Fruit fly (Drosophila melanogaster) Kc167 (cell line): Measurements from ENCODE around the gene Pura.

ENCODE experiments used
- Myc ChIP-seq: fragments of >200 bp; optimal IDR thresholded peaks from 2 replicates; lab custom pipeline; 2017; ENCODE audit warnings: missing external identifiers
- Sin3A ChIP-seq: fragments of >200 bp; optimal IDR thresholded peaks from 2 replicates; lab custom pipeline; 2018; ENCODE audit warnings: missing external identifiers
- h ChIP-seq: fragments of >200 bp; optimal IDR thresholded peaks from 3 replicates; lab custom pipeline; 2018; ENCODE audit warnings: missing external identifiers
- insv ChIP-seq: fragments of >200 bp; optimal IDR thresholded peaks from 3 replicates; lab custom pipeline; 2018; ENCODE audit warnings: missing external identifiers
- psq ChIP-seq: fragments of >200 bp; optimal IDR thresholded peaks from 2 replicates; lab custom pipeline; 2017; ENCODE audit warnings: missing external identifiers
- ttk ChIP-seq: sonication (Bioruptor generic); optimal IDR thresholded peaks from 2 replicates; lab custom pipeline; 2017; ENCODE audit warnings: missing external identifiers

Pura gene

DNA sequence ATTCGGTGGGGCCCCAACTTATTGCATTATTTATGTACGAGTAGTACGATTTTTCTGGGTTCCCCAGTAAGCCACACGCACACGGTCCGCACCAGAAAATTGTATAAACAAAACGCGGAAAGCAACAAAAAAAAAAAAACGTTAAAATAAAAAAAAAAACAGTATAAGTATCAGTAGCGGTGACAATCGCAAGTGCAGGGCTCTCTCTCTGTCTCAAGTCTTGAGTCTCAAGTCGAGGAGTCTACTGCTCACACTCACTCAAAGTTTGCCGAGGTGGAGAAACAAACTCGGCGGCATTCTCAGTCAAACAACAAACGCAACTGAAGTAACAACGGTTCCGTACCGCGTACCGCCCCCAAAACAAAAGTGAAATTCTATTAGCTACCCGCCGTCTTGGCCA, at the start of gene Pura:
Gene Pura, plus strand, starts transcription at position 301 of the 400 bp plus-strand sequence.
- no peak for TF ChIP-seq Myc (lab: Kevin White, UChicago)

DNA sequence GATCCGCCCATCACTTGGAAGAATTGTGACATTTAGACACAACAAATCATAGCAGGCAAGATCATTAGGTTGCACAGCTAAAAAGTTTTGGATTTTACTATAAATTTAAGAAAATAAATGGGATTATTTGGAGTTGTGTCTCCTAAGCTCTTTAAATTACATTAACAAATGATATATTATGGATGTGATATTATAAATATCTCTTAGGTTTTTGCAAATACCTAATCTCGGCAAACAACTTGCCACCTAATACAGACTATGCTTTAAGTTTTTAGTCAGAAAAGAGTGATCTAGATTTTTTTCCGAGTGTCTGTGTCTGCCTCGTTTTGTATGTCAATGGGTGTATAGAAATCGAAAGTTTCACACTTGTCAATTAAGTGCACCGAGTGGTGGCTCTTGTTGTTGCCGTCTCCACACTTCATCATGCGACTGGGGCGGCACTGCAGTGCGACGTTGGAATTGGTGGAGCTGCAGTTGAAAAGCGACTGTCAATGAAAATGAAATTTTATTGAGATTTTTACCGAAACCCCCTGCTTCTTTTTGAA, 48.2 kb upstream of the Pura start:
- no peak for TF ChIP-seq insv (lab: Kevin White, UChicago)
- TF ChIP-seq Sin3A (lab: Kevin White, UChicago): no peak
- no peak for TF ChIP-seq ttk (lab: Kevin White, UChicago)
- no peak for TF ChIP-seq psq (lab: Kevin White, UChicago)
- TF ChIP-seq Myc (lab: Kevin White, UChicago): no peak
- TF ChIP-seq h (lab: Kevin White, UChicago): no peak

DNA sequence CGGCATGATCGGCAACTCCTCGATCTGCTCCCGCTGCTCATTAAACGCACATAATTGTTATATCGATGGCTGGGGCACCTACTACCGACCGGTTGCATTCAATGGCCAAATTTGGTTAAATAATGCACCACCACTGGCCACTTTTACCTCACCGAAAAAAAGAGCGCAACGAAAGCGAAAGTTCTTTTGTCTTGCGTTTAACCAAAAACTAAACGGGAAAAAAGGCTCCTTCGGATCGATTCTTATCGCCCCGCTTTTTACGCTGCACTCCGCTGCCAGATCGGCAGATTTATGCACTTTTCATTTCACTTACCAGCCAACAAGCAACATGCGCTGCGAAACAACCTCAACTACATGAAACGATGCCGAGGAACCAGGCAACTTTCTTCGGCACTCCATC, 47.3 kb upstream of the Pura start:
- TF ChIP-seq psq (lab: Kevin White, UChicago) (no peak), insv (lab: Kevin White, UChicago) (no peak), Myc (lab: Kevin White, UChicago) (no peak), ttk (lab: Kevin White, UChicago) (no peak), h (lab: Kevin White, UChicago) (no peak), Sin3A (lab: Kevin White, UChicago) (no peak)

DNA sequence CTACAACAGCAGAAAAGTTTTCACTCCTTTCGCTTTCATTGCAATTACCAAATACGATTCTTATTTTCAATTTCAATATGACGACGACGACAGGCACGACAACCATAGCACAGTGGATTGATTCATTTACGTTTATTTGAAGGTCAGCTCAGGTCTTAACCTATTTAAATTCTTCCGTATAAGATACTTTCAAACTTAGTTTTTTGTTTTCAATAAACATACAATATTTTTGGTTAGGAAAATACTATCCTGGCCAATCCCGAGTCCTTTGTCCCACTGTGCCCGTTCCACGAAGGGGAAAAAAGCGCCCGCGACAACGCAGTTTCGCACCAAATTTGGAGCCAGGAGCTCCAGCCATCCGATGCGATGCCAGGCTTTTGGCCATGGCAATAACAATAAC, 42.7 kb upstream of the Pura start:
- TF ChIP-seq psq (lab: Kevin White, UChicago): no peak
- TF ChIP-seq insv (lab: Kevin White, UChicago): no peak
- no peak for TF ChIP-seq Sin3A (lab: Kevin White, UChicago)
- no peak for TF ChIP-seq Myc (lab: Kevin White, UChicago)
- no peak for TF ChIP-seq h (lab: Kevin White, UChicago)
- TF ChIP-seq ttk (lab: Kevin White, UChicago): no peak

DNA sequence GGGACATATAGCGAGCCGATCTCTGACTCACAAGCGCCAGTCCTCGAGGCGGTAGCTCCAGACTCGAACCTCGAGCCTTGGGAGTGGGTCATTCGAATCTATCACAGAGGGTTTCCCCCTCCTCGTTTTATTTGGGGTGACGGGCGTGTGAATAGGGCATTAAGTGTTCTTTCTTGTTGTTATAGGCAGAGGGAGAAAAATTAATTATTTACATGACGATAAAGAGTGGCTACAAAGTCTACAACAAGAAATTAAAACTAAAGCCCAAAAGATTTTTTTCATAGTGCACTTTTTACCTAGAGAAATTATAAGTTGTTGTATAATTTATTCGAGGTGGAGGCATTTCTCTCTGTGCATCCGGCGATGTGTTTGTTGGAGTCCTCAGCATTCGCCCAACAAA, 40.4 kb upstream of the Pura start:
- no peak for TF ChIP-seq Sin3A (lab: Kevin White, UChicago)
- no peak for TF ChIP-seq ttk (lab: Kevin White, UChicago)
- TF ChIP-seq Myc (lab: Kevin White, UChicago): no peak
- no peak for TF ChIP-seq h (lab: Kevin White, UChicago)
- no peak for TF ChIP-seq insv (lab: Kevin White, UChicago)
- TF ChIP-seq psq (lab: Kevin White, UChicago): no peak

DNA sequence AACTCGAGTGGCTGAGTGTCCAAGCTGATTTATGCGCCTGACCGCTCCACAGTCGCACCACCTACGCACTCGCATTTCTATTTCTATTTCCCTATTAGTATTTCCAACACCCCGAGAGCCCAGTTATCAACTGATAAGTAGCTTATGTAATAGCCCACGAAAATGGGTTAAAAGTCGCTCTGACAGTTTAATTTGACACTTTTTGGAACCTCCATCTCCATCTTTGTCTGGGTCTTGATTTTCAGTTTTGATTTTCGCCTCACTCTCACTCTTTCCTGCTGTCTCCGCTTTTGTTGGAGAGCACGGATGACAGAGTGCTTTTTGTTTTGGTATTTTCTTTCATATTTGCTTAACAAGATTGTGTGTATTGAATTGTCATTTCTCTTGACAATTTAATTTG, 39.8 kb upstream of the Pura start:
- no peak for TF ChIP-seq psq (lab: Kevin White, UChicago)

DNA sequence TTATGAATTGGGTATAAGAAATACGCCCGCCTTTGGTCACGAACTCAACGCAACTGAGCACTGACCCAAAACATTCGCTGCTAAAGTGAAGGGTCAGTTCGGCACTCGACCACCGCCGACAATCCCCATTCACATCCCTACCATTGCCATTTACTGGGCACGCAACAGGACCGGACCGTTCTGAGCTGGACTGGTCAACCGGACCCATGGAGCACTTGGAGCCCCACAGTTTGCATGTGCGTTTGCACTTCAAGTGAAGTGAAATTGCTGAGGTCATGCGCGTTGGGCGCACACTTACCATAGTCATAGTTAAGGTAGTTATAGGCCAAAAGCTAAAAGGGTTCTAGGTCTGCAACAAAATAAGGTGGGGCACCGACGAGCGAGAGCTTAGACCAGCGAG, 33.0 kb upstream of the Pura start, which contains the start of gene CG14837:
Gene CG14837, minus strand, starts transcription at position 101 of the 400 bp plus-strand sequence.
- no peak for TF ChIP-seq insv (lab: Kevin White, UChicago)
- no peak for TF ChIP-seq psq (lab: Kevin White, UChicago)
- TF ChIP-seq ttk (lab: Kevin White, UChicago): no peak
- TF ChIP-seq h (lab: Kevin White, UChicago): no peak
- no peak for TF ChIP-seq Myc (lab: Kevin White, UChicago)
- TF ChIP-seq Sin3A (lab: Kevin White, UChicago): no peak

DNA sequence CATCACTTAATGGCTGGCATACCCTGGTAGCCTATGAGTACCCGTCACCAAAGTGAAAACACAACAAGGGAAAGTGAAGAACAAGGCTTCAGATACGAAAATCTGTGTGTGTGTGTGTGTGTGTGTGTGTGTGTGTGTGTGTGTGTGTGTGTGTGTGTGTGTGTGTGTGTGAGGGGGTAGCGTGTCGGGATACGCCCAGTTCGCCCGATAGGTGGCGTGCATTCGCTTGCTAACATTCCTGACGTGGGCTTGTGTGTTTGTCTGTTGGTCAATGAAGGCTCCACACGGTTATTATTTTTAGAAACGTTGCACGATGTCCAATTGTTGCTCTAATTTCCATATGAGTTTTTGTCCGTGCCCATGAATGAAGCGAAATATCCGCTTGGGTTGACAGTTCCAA, 32.3 kb upstream of the Pura start:
- TF ChIP-seq Myc (lab: Kevin White, UChicago) (no peak), Sin3A (lab: Kevin White, UChicago) (no peak), psq (lab: Kevin White, UChicago) (no peak), ttk (lab: Kevin White, UChicago) (no peak), h (lab: Kevin White, UChicago) (no peak), insv (lab: Kevin White, UChicago) (no peak)

DNA sequence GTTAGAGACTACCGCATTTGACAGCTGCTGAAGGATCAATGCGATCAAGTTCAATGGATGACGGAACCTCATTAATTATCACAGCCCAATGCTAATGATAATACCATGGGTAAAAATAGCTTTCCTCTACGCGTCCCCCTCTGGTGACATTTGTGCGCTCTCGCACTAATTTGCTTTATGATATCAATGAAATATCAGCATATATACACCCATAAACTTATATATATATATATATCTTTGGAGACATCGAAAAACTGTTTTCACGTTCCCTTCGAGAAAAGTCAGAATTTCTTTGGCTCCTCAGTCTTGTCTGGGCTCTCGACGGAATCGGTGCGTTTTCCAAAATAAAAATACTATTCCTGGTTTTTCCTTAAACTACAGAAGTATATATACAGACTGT, 30.6 kb upstream of the Pura start, which contains the start of gene frac:
Gene frac, plus strand, starts transcription at position 301 of the 400 bp plus-strand sequence.
- TF ChIP-seq insv (lab: Kevin White, UChicago): no peak
- TF ChIP-seq ttk (lab: Kevin White, UChicago): no peak
- no peak for TF ChIP-seq psq (lab: Kevin White, UChicago)
- TF ChIP-seq Sin3A (lab: Kevin White, UChicago): no peak
- no peak for TF ChIP-seq Myc (lab: Kevin White, UChicago)
- no peak for TF ChIP-seq h (lab: Kevin White, UChicago)

DNA sequence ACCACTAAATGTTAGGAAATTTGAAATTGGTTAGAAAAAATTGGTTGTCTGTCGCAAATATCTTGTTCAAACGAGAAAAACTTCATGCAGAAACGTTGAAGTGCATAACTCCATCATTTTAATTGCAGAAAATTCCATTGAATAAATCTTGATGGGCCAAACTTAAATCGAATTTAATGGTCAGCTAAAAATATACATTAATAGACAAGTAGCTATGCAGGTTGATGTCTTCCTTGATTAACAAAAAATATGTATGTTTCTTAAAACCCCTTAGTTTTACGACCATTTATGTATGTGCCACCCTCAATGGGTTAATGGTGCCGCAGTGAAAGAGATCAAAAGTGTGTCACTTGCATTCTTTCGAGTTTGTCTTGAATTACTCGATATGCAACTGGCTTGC, 19.9 kb upstream of the Pura start:
- TF ChIP-seq Sin3A (lab: Kevin White, UChicago) (no peak), Myc (lab: Kevin White, UChicago) (no peak), h (lab: Kevin White, UChicago) (no peak), insv (lab: Kevin White, UChicago) (no peak), psq (lab: Kevin White, UChicago) (no peak), ttk (lab: Kevin White, UChicago) (no peak)

DNA sequence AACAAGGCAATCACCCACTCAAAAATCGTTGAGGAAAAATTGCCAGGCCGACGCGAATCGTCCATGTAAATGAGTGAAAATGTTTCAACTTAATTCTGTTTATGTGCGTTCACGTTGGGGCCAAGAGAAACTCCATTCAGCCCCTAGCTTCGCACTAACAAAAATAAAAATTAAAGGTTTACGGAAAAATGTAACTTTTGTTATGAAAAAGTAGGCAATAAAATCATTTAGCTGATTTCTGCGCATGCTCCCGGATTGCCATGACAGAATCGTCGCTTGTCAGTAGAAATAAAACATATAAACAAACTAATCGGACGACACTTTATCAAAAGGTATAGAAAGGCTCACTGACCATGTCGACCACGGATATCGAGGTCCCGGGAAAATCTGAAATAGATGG, 9.7 kb upstream of the Pura start, which contains the start of gene mmm:
Gene mmm, plus strand, starts transcription at position 301 of the 400 bp plus-strand sequence.
- TF ChIP-seq h (lab: Kevin White, UChicago) (no peak), Sin3A (lab: Kevin White, UChicago) (no peak), insv (lab: Kevin White, UChicago) (no peak), ttk (lab: Kevin White, UChicago) (no peak), psq (lab: Kevin White, UChicago) (no peak), Myc (lab: Kevin White, UChicago) (no peak)

DNA sequence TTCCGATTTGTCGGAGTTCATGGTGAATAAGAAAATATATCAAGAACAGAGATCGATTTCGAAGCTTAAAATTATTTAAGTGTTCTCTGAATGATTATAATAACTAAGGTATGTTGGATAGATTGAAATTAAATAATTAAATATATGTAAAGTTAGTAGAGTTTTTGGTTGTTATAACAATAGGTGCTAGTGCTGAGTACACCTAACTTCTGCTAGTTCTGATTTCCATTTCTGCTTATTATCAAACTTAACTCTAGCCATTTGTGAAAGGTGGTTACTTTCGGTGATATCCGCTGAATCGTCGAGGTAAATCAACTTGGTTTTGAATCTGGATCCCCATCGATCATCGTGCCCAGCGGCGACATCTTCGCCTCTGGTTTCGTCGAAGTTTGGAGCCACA, 2.0 kb upstream of the Pura start, which contains the start of gene t-Grip84:
Gene t-Grip84, minus strand, starts transcription at position 101 of the 400 bp plus-strand sequence.
- no peak for TF ChIP-seq h (lab: Kevin White, UChicago)
- TF ChIP-seq insv (lab: Kevin White, UChicago): no peak
- TF ChIP-seq Sin3A (lab: Kevin White, UChicago): no peak
- TF ChIP-seq ttk (lab: Kevin White, UChicago): no peak
- no peak for TF ChIP-seq Myc (lab: Kevin White, UChicago)
- TF ChIP-seq psq (lab: Kevin White, UChicago): no peak
